Fruit fly (Drosophila melanogaster): Measurements from ENCODE around the gene CG34301.

Gene CG34301

DNA sequence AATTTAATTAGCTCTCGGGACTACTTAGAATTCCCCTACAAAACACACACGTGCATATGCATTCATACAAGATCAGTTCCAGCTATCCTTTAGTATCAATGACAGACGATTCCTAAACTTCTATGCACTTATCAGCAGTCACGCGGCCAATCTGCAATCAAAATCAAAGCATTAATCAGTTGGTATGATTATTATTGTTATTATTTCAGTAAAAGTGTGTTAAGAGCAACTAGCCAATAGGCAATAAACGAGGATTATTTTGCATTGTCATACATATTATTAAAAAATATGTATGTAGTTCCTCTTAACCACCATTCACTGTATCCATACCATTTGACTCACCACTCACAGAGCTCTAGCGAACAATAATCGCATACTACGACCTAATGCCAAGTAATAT is 49.7 kb downstream of the CG34301 start:
- TF ChIP-seq Snoo (tag; optimal IDR thresholded peaks at IDR 0.05) (no peak), CG12605 (GFP tag; IDR thresholded peaks at IDR 0.05) (no peak), D1 (tag; optimal IDR thresholded peaks at IDR 0.05) (no peak), CG15710 (tag; optimal IDR thresholded peaks at IDR 0.05) (no peak), Pif1A (GFP tag; optimal IDR thresholded peaks at IDR 0.05) (no peak), gl (tag; optimal IDR thresholded peaks at IDR 0.05) (no peak), Ets98B (GFP tag; IDR thresholded peaks at IDR 0.05) (no peak), CG4496 (GFP tag; IDR thresholded peaks at IDR 0.05) (no peak), CG13204 (GFP tag; optimal IDR thresholded peaks at IDR 0.05) (no peak), Pif1B (GFP tag; optimal IDR thresholded peaks at IDR 0.05) (no peak)

Measured in whole organism, pupa.